Fruit fly (Drosophila melanogaster) whole organism, embryonic: Measurements from ENCODE around the gene CG9132.

ENCODE experiments used
- CG10274 ChIP-seq: fragments of 200-800 bp; sonication (Bioruptor generic); optimal IDR thresholded peaks from 3 replicates; lab custom pipeline; 2017; ENCODE audit warnings: missing biosample characterization, mild to moderate bottlenecking, missing genetic modification characterization
- CG10321 ChIP-seq: fragments of 200-800 bp; sonication (Bioruptor generic); IDR thresholded peaks from 2 replicates; pipeline ENCODE4 v1.3.6; 2022; ENCODE audit warnings: missing biosample characterization, missing genetic modification characterization
- CG10366 ChIP-seq: fragments of 200-800 bp; sonication (Bioruptor generic); IDR thresholded peaks from 2 replicates; pipeline ENCODE4 v1.3.6; 2022; ENCODE audit warnings: missing biosample characterization, missing genetic modification characterization
- CG12104 ChIP-seq: fragments of 200-800 bp; sonication (Bioruptor generic); optimal IDR thresholded peaks from 3 replicates; lab custom pipeline; 2016; ENCODE audit warnings: missing biosample characterization, missing genetic modification characterization
- CG14441 ChIP-seq: fragments of 200-800 bp; sonication (Bioruptor generic); IDR thresholded peaks from 2 replicates; pipeline ENCODE4 v1.3.6; 2022; ENCODE audit warnings: missing biosample characterization, missing genetic modification characterization
- CG15011 ChIP-seq: fragments of 200-800 bp; sonication (Bioruptor generic); optimal IDR thresholded peaks from 3 replicates; lab custom pipeline; 2018; ENCODE audit warnings: missing biosample characterization, mild to moderate bottlenecking, missing genetic modification characterization
- CG17612 ChIP-seq: fragments of 200-800 bp; sonication (Bioruptor generic); IDR thresholded peaks from 2 replicates; pipeline ENCODE4 v1.3.6; 2022; ENCODE audit warnings: missing biosample characterization, missing genetic modification characterization
- CG17912 ChIP-seq: fragments of 200-800 bp; sonication (Bioruptor generic); optimal IDR thresholded peaks from 2 replicates; lab custom pipeline; 2018; ENCODE audit warnings: missing biosample characterization, mild to moderate bottlenecking, missing genetic modification characterization
- CG18619 ChIP-seq: fragments of 200-800 bp; sonication (Bioruptor generic); optimal IDR thresholded peaks from 3 replicates; lab custom pipeline; 2017; ENCODE audit warnings: missing biosample characterization, mild to moderate bottlenecking, missing genetic modification characterization
- CG2129 ChIP-seq: fragments of 200-800 bp; sonication (Bioruptor generic); IDR thresholded peaks from 2 replicates; pipeline ENCODE4 v1.3.6; 2022; ENCODE audit warnings: missing biosample characterization, missing genetic modification characterization; ENCODE audit not compliant: partially characterized antibody
- CG2678 ChIP-seq: fragments of 200-800 bp; sonication (Bioruptor generic); optimal IDR thresholded peaks from 3 replicates; lab custom pipeline; 2019; ENCODE audit warnings: missing biosample characterization, mild to moderate bottlenecking, missing genetic modification characterization, moderate library complexity
- CG31224 ChIP-seq: fragments of 200-800 bp; sonication (Bioruptor generic); IDR thresholded peaks from 2 replicates; pipeline ENCODE4 v1.3.6; 2022; ENCODE audit warnings: missing biosample characterization, missing genetic modification characterization
- CG3726 ChIP-seq: fragments of 200-800 bp; sonication (Bioruptor generic); IDR thresholded peaks from 3 replicates; pipeline ENCODE4, ENCODE4 v1.3.6; 2022; ENCODE audit warnings: missing biosample characterization, missing genetic modification characterization
- CG4328 ChIP-seq: fragments of 200-800 bp; sonication (Bioruptor generic); optimal IDR thresholded peaks from 3 replicates; lab custom pipeline; 2017; ENCODE audit warnings: missing biosample characterization, missing genetic modification reagents, missing genetic modification characterization
- CG4820 ChIP-seq: fragments of 200-800 bp; sonication (Bioruptor generic); optimal IDR thresholded peaks from 3 replicates; lab custom pipeline; 2016; ENCODE audit warnings: missing biosample characterization, missing genetic modification characterization
- CG5245 ChIP-seq: fragments of 200-800 bp; sonication (Bioruptor generic); optimal IDR thresholded peaks from 3 replicates; lab custom pipeline; 2016; ENCODE audit warnings: missing biosample characterization, missing genetic modification characterization
- CG6791 ChIP-seq: fragments of 200-800 bp; sonication (Bioruptor generic); IDR thresholded peaks from 3 replicates; pipeline ENCODE4 v1.3.6; 2022; ENCODE audit warnings: missing biosample characterization, missing genetic modification characterization; ENCODE audit not compliant: partially characterized antibody
- CG7556 ChIP-seq: fragments of 200-800 bp; sonication (Bioruptor generic); optimal IDR thresholded peaks from 2 replicates; lab custom pipeline; 2017; ENCODE audit warnings: missing biosample characterization, mild to moderate bottlenecking, missing genetic modification characterization
- CG7745 ChIP-seq: fragments of 200-800 bp; sonication (Bioruptor generic); optimal IDR thresholded peaks from 2 replicates; lab custom pipeline; 2018; ENCODE audit warnings: missing biosample characterization, mild to moderate bottlenecking, missing genetic modification characterization, moderate library complexity
- CG8765 ChIP-seq: fragments of 200-800 bp; sonication (Bioruptor generic); IDR thresholded peaks from 2 replicates; pipeline ENCODE4 v1.3.6; 2022; ENCODE audit warnings: missing biosample characterization, missing genetic modification characterization
- CG9797 ChIP-seq: fragments of 200-800 bp; sonication (Bioruptor generic); optimal IDR thresholded peaks from 3 replicates; lab custom pipeline; 2018; ENCODE audit warnings: missing biosample characterization, mild to moderate bottlenecking, missing genetic modification characterization
- CTCF ChIP-seq: fragments of 200-800 bp; sonication (Bioruptor generic); optimal IDR thresholded peaks from 2 replicates; lab custom pipeline; 2017; ENCODE audit warnings: missing biosample characterization, mild to moderate bottlenecking, missing genetic modification characterization, moderate library complexity
- Camta ChIP-seq: fragments of 200-800 bp; sonication (Bioruptor generic); optimal IDR thresholded peaks from 2 replicates; lab custom pipeline; 2016; ENCODE audit warnings: missing biosample characterization, missing genetic modification characterization
- Dp ChIP-seq: fragments of 200-800 bp; sonication (Bioruptor generic); optimal IDR thresholded peaks from 2 replicates; lab custom pipeline; 2018; ENCODE audit warnings: missing biosample characterization, mild to moderate bottlenecking, missing genetic modification characterization, moderate library complexity
- Dref ChIP-seq: fragments of 200-800 bp; sonication (Bioruptor generic); IDR thresholded peaks from 2 replicates; pipeline ENCODE4 v1.3.6; 2022; ENCODE audit warnings: missing biosample characterization, missing genetic modification characterization
- Drgx ChIP-seq: fragments of 200-800 bp; sonication (Bioruptor generic); IDR thresholded peaks from 2 replicates; pipeline ENCODE4 v1.3.6; 2022; ENCODE audit warnings: missing biosample characterization, missing genetic modification characterization
- Fer2 ChIP-seq: fragments of 200-800 bp; sonication (Bioruptor generic); optimal IDR thresholded peaks from 2 replicates; lab custom pipeline; 2018; ENCODE audit warnings: missing biosample characterization, mild to moderate bottlenecking, missing genetic modification characterization, moderate library complexity
- HLH54F ChIP-seq: fragments of 200-800 bp; sonication (Bioruptor generic); optimal IDR thresholded peaks from 3 replicates; lab custom pipeline; 2016; ENCODE audit warnings: missing biosample characterization, missing genetic modification characterization
- HmgZ ChIP-seq: fragments of 200-800 bp; sonication (Bioruptor generic); optimal IDR thresholded peaks from 2 replicates; lab custom pipeline; 2018; ENCODE audit warnings: missing biosample characterization, mild to moderate bottlenecking, missing genetic modification characterization
- Hr51 ChIP-seq, 2 experiments: fragments of 200-800 bp; sonication (Bioruptor generic); optimal IDR thresholded peaks; 2 replicates in 1 of 2; 3 replicates in 1 of 2; lab custom pipeline; 2016 to 2018; ENCODE audit warnings: missing biosample characterization in 2 of 2, missing genetic modification characterization in 2 of 2, mild to moderate bottlenecking in 1 of 2, moderate library complexity in 1 of 2
- Mad ChIP-seq: fragments of 200-800 bp; sonication (Bioruptor generic); optimal IDR thresholded peaks from 2 replicates; lab custom pipeline; 2016; ENCODE audit warnings: missing biosample characterization, missing genetic modification characterization
- Pdp1 ChIP-seq, 2 experiments: fragments of 200-800 bp; sonication (Bioruptor generic); optimal IDR thresholded peaks; 3 replicates each; lab custom pipeline; 2016; ENCODE audit warnings: missing biosample characterization in 2 of 2, missing genetic modification characterization in 2 of 2, mild to moderate bottlenecking in 1 of 2, moderate library complexity in 1 of 2
- ara ChIP-seq: fragments of 200-800 bp; sonication (Bioruptor generic); IDR thresholded peaks from 2 replicates; pipeline ENCODE4 v1.3.6; 2022; ENCODE audit warnings: missing biosample characterization, missing genetic modification characterization
- crol ChIP-seq: fragments of 200-800 bp; sonication (Bioruptor generic); IDR thresholded peaks from 2 replicates; pipeline ENCODE4 v1.3.6; 2022; ENCODE audit warnings: missing biosample characterization, missing genetic modification characterization
- dimm ChIP-seq: fragments of 200-800 bp; sonication (Bioruptor generic); IDR thresholded peaks from 2 replicates; pipeline ENCODE4 v1.3.6; 2022; ENCODE audit warnings: missing biosample characterization, missing genetic modification characterization
- fd96Cb ChIP-seq: fragments of 200-800 bp; sonication (Bioruptor generic); optimal IDR thresholded peaks from 2 replicates; lab custom pipeline; 2018; ENCODE audit warnings: missing biosample characterization, mild to moderate bottlenecking, missing genetic modification characterization, moderate library complexity
- ken ChIP-seq: fragments of 200-800 bp; sonication (Bioruptor generic); IDR thresholded peaks from 3 replicates; pipeline ENCODE4 v1.3.6; 2022; ENCODE audit warnings: missing biosample characterization, missing genetic modification characterization
- lov ChIP-seq, 2 experiments: fragments of 200-800 bp in 1 of 2; fragments of >200 bp in 1 of 2; sonication (Bioruptor generic) in 1 of 2; IDR thresholded peaks in 1 of 2; optimal IDR thresholded peaks in 1 of 2; 2 replicates in 1 of 2; 3 replicates in 1 of 2; pipeline versions ENCODE4 v1.3.6 to Lab custom; 2017 to 2022; ENCODE audit warnings: missing biosample characterization in 1 of 2, missing genetic modification characterization in 1 of 2
- nau ChIP-seq: fragments of 200-800 bp; sonication (Bioruptor generic); optimal IDR thresholded peaks from 3 replicates; lab custom pipeline; 2017; ENCODE audit warnings: missing biosample characterization, mild to moderate bottlenecking, missing genetic modification characterization, missing genetic modification reagents
- nom ChIP-seq: fragments of 200-800 bp; sonication (Bioruptor generic); optimal IDR thresholded peaks from 2 replicates; lab custom pipeline; 2017; ENCODE audit warnings: missing biosample characterization, missing genetic modification characterization, mild to moderate bottlenecking, moderate library complexity, missing genetic modification reagents
- onecut ChIP-seq: fragments of 200-800 bp; sonication (Bioruptor generic); IDR thresholded peaks from 2 replicates; pipeline ENCODE4 v1.3.6; 2022; ENCODE audit warnings: missing biosample characterization, missing genetic modification characterization
- pan ChIP-seq, 4 experiments: fragments of >200 bp in 3 of 4; fragments of 200-800 bp in 1 of 4; sonication (Bioruptor generic) in 1 of 4; optimal IDR thresholded peaks in 3 of 4; IDR thresholded peaks in 1 of 4; 2 replicates each; pipeline versions ENCODE4 v1.3.6 to Lab custom; 2017 to 2022; ENCODE audit warnings: missing biosample characterization in 2 of 4, missing genetic modification characterization in 2 of 4, mixed read lengths in 1 of 4
- ranshi ChIP-seq: fragments of 200-800 bp; sonication (Bioruptor generic); IDR thresholded peaks from 2 replicates; pipeline ENCODE4 v1.3.6; 2022; ENCODE audit warnings: missing biosample characterization, missing genetic modification characterization
- ro ChIP-seq: fragments of 200-800 bp; sonication (Bioruptor generic); IDR thresholded peaks from 2 replicates; pipeline ENCODE4 v1.3.6; 2022; ENCODE audit warnings: missing biosample characterization, missing genetic modification characterization
- sc ChIP-seq, 3 experiments: fragments of >200 bp in 2 of 3; fragments of 200-800 bp in 1 of 3; sonication (Bioruptor generic) in 1 of 3; optimal IDR thresholded peaks; 2 replicates in 2 of 3; 3 replicates in 1 of 3; lab custom pipeline; 2017; ENCODE audit warnings: mild to moderate bottlenecking in 1 of 3, missing biosample characterization in 1 of 3, missing genetic modification characterization in 1 of 3, missing genetic modification reagents in 1 of 3
- sima ChIP-seq: fragments of 200-800 bp; sonication (Bioruptor generic); optimal IDR thresholded peaks from 2 replicates; lab custom pipeline; 2016; ENCODE audit warnings: missing biosample characterization, missing genetic modification characterization
- sob ChIP-seq: fragments of 200-800 bp; sonication (Bioruptor generic); IDR thresholded peaks from 2 replicates; pipeline ENCODE4 v1.3.6; 2022; ENCODE audit warnings: missing biosample characterization, missing genetic modification characterization
- sqz ChIP-seq: fragments of 200-800 bp; sonication (Bioruptor generic); optimal IDR thresholded peaks from 3 replicates; lab custom pipeline; 2018; ENCODE audit warnings: missing biosample characterization, mild to moderate bottlenecking, missing genetic modification characterization
- twi ChIP-seq: fragments of 200-800 bp; optimal IDR thresholded peaks from 2 replicates; lab custom pipeline; 2019; ENCODE audit warnings: missing biosample characterization, mild to moderate bottlenecking, missing genetic modification characterization, moderate library complexity

Gene CG9132

dm6 chrX:16833097-16833496 is 32.6 kb upstream of the CG9132 start (continued):
- TF ChIP-seq CG17912 (GFP tag; lab: Kevin White, UChicago) (peak; percentile 40), lov (optimal IDR thresholded peaks at IDR 0.05; lab: Kevin White, UChicago) (no peak), lov (GFP tag; IDR thresholded peaks at IDR 0.05; lab: Robert Waterston, UW) (peak; percentile 67; the same call in 2 of the 3 replicates), CTCF (GFP tag; lab: Kevin White, UChicago) (peak; percentile 49), CG7745 (no peak), sob (GFP tag; lab: Robert Waterston, UW) (peak; percentile 51), Dref (GFP tag; lab: Robert Waterston, UW) (no peak), CG5245 (peak; percentile 68), CG9797 (GFP tag; lab: Kevin White, UChicago) (no peak), CG10366 (GFP tag; lab: Robert Waterston, UW) (peak; percentile 79), CG3726 (GFP tag; lab: Robert Waterston, UW) (no peak), CG15011 (GFP tag; lab: Kevin White, UChicago) (peak; percentile 47), CG2678 (tag; lab: Kevin White, UChicago) (peak; percentile 85), CG4328 (peak; percentile 19), CG6791 (GFP tag; lab: Robert Waterston, UW) (no peak), Pdp1 (GFP tag; optimal IDR thresholded peaks at IDR 0.05; lab: Kevin White, UChicago) (peak; percentile 63 to 89), dimm (GFP tag; lab: Robert Waterston, UW) (no peak), CG18619 (peak; percentile 50), CG10321 (GFP tag; lab: Robert Waterston, UW) (no peak), CG31224 (no peak), twi (tag; lab: Kevin White, UChicago) (peak; percentile 52), CG12104 (peak; percentile 30), Hr51 (GFP tag; optimal IDR thresholded peaks at IDR 0.05; lab: Kevin White, UChicago) (peak; percentile 21 to 81), ranshi (GFP tag; lab: Robert Waterston, UW) (peak; percentile 66), fd96Cb (peak; percentile 79), Dp (GFP tag; lab: Kevin White, UChicago) (no peak), nau (GFP tag; lab: Kevin White, UChicago) (peak; percentile 57), ken (GFP tag; lab: Robert Waterston, UW) (peak; percentile 83), CG10274 (GFP tag; lab: Kevin White, UChicago) (peak; percentile 4), CG4820 (GFP tag; lab: Kevin White, UChicago) (peak; percentile 75), sc (optimal IDR thresholded peaks at IDR 0.05; lab: Kevin White, UChicago) (no peak), sc (GFP tag; optimal IDR thresholded peaks at IDR 0.05; lab: Kevin White, UChicago) (peak; percentile 68), ara (GFP tag; lab: Robert Waterston, UW) (peak; percentile 70), Drgx (peak; percentile 86), nom (peak; percentile 64), Camta (GFP tag; lab: Kevin White, UChicago) (peak; percentile 80), HmgZ (tag; lab: Kevin White, UChicago) (peak; percentile 16), CG7556 (GFP tag; lab: Kevin White, UChicago) (peak; percentile 61), sqz (peak; percentile 10), CG8765 (GFP tag; lab: Robert Waterston, UW) (peak; percentile 34; the same call in 1 of the 2 replicates), CG14441 (GFP tag; lab: Robert Waterston, UW) (peak; percentile 70), HLH54F (GFP tag; lab: Kevin White, UChicago) (peak; percentile 22), crol (GFP tag; lab: Robert Waterston, UW) (no peak), CG2129 (GFP tag; lab: Robert Waterston, UW) (no peak), CG17612 (GFP tag; lab: Robert Waterston, UW) (0 out of 2 replicates have a peak, but pooled peaks have one; percentile 35), pan (optimal IDR thresholded peaks at IDR 0.05; lab: Kevin White, UChicago) (no peak), pan (GFP tag; optimal IDR thresholded peaks at IDR 0.05 in 1 of 2, IDR thresholded peaks at IDR 0.05 in 1 of 2) (peak in 1 of 2 experiments; percentile 70), sima (GFP tag; lab: Kevin White, UChicago) (no peak), onecut (GFP tag; lab: Robert Waterston, UW) (peak; percentile 67), Fer2 (tag; lab: Kevin White, UChicago) (no peak), ro (no peak), Mad (GFP tag; lab: Kevin White, UChicago) (peak; percentile 49)
